Worm (Caenorhabditis elegans): ENCODE measurements around the gene glrx-3.

Gene glrx-3

DNA sequence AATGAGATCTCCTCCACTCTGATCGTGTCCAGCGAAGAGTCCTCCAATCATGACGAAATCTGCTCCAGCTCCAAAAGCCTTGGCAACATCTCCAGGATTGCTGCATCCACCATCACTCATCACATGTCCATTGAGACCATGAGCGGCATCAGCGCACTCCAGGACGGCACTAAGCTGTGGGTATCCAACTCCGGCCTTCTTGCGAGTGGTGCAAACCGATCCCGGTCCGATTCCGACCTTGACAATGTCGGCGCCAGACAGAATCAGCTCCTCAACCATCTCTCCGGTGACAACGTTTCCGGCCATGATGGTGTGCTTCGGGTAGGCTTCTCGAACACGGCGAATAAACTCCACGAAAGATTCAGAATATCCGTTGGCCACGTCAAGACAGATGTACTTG, 29.4 kb upstream of the glrx-3 start:
- TF ChIP-seq xbp-1 (tag; optimal IDR thresholded peaks at IDR 0.05) (no peak), lir-3 (tag; optimal IDR thresholded peaks at IDR 0.05; ENCODE audit: poor library complexity) (no peak), alr-1 (tag; optimal IDR thresholded peaks at IDR 0.05; ENCODE audit: borderline replicate concordance) (peak; percentile 81)

DNA sequence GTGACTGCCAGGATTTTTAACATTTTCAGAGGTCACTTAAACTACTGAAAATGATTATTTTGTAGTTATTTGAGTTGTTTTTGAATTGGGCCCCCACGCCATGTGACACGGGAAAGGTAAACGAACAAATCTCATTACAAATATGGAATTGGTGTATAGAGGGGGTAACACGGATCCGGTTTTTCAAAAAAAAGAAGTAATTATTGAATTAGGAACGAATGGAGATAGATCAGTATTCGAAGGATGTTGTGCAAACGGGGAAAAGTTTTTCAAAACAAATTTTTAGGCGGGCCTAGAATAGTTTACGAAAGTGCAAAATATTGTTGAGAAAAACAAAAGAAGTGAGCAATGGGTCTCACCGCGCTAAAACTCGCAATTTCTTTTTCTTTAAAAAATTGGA, 25.3 kb upstream of the glrx-3 start, which contains the start of gene F32D1.11:
Gene F32D1.11, minus strand, starts transcription at position 101 of the 400 bp plus-strand sequence.
- no peak for TF ChIP-seq efl-1 (optimal IDR thresholded peaks at IDR 0.05)
- peak in 1 of 2 experiments; percentile 26 for TF ChIP-seq efl-1 (GFP tag; optimal IDR thresholded peaks at IDR 0.05 in 1 of 2)
- TF ChIP-seq hpl-2 (GFP tag; optimal IDR thresholded peaks at IDR 0.05) = no peak

DNA sequence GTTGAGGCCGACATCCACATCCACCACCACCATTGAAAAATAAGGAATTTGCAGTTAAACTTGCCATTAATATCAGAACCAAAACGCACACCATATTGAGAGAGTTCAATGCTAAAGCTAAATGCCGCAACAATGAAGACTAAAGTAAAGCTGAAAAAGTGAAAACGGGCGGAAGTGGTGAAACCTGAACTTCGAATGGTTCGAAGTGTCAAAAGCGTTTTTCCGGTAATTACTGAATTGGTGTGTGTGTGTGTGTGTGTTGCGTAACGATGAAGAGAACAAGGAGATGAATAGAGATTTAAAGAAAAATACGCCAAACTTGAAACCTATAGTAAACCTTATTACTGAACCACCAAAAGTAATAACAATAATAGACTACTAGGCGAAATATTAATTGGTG, 23.4 kb upstream of the glrx-3 start, which contains the start of gene grl-13:
Gene grl-13, minus strand, starts transcription at position 101 of the 400 bp plus-strand sequence.
- TF ChIP-seq ceh-90 (tag; optimal IDR thresholded peaks at IDR 0.05) (no peak), snpc-4 (tag; optimal IDR thresholded peaks at IDR 0.05) (no peak), ztf-11 (tag; optimal IDR thresholded peaks at IDR 0.05) (no peak), zip-4 (GFP tag; optimal IDR thresholded peaks at IDR 0.05) (no peak), hlh-17 (GFP tag; optimal IDR thresholded peaks at IDR 0.05; ENCODE audit: borderline replicate concordance) (no peak), ceh-82 (tag; optimal IDR thresholded peaks at IDR 0.05) (no peak), rnt-1 (tag; optimal IDR thresholded peaks at IDR 0.05) (no peak), unc-30 (tag; optimal IDR thresholded peaks at IDR 0.05) (no peak), lin-39 (tag; optimal IDR thresholded peaks at IDR 0.05) (no peak), nhr-28 (tag; optimal IDR thresholded peaks at IDR 0.05) (no peak), zag-1 (tag; optimal IDR thresholded peaks at IDR 0.05) (no peak), F16B12.6 (tag; optimal IDR thresholded peaks at IDR 0.05) (no peak), nhr-47 (tag; optimal IDR thresholded peaks at IDR 0.05) (no peak), lsy-2 (tag; optimal IDR thresholded peaks at IDR 0.05) (no peak), elt-3 (tag; optimal IDR thresholded peaks at IDR 0.05) (no peak), lir-3 (tag; optimal IDR thresholded peaks at IDR 0.05; ENCODE audit: poor library complexity) (no peak), jun-1 (tag; optimal IDR thresholded peaks at IDR 0.05) (no peak)

DNA sequence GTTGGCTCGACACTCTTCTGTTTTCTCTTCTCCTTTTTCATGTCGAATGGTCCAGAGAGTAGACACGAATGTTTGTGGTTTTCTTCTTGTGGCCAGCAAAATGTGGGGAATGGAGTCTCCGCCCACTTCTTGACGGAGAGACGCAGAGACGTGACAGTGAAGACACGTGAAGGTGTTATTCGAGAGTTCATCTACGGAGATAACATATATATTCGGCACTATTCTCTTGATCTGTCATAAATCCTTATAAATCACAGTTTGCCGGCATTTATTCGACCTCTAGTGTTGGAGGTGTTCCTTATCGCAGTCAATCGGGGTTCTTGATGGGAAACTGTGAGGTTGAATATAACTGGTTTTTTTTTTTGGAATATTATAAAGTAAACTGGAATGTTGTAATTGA, 20.4 kb upstream of the glrx-3 start, which contains the start of gene F32D1.3:
Gene F32D1.3, minus strand, starts transcription at position 65 of the 400 bp plus-strand sequence.
- TF ChIP-seq alr-1 (tag; optimal IDR thresholded peaks at IDR 0.05; ENCODE audit: borderline replicate concordance) = no peak
- TF ChIP-seq mep-1 (tag; optimal IDR thresholded peaks at IDR 0.05) = no peak
- no peak for TF ChIP-seq lin-14 (GFP tag; optimal IDR thresholded peaks at IDR 0.05)
- TF ChIP-seq nhr-47 (tag; optimal IDR thresholded peaks at IDR 0.05) = no peak
- no peak for TF ChIP-seq grh-1 (GFP tag; IDR thresholded peaks at IDR 0.05)
- TF ChIP-seq blmp-1 (tag; optimal IDR thresholded peaks at IDR 0.05) = peak; percentile 12
- TF ChIP-seq egl-27 (tag; optimal IDR thresholded peaks at IDR 0.05) = no peak
- no peak for TF ChIP-seq dpl-1 (GFP tag; optimal IDR thresholded peaks at IDR 0.05)

DNA sequence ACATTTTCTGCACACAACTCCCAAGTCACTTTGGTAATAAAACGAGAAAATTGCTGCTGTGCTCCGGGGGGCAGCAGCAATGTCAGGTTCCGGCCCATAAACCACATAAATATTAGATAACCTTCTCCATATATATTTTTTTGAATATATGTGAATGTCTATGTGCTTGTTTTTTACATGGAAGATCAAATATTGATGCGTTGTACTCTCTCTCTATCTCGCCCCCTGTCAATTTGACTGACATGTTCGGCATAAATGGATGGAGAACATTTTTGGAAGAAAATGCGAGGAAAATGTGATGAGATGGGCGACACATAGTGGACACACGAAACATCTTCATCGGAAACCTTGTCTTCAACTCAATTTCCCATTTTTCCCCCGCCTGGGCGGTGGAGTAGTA, 18.9 kb upstream of the glrx-3 start:
- TF ChIP-seq unc-98 (GFP tag; IDR thresholded peaks at IDR 0.05) (no peak), lin-14 (GFP tag; optimal IDR thresholded peaks at IDR 0.05) (peak; percentile 46), sox-4 (tag; optimal IDR thresholded peaks at IDR 0.05) (no peak), lin-13 (GFP tag; optimal IDR thresholded peaks at IDR 0.05) (no peak)

DNA sequence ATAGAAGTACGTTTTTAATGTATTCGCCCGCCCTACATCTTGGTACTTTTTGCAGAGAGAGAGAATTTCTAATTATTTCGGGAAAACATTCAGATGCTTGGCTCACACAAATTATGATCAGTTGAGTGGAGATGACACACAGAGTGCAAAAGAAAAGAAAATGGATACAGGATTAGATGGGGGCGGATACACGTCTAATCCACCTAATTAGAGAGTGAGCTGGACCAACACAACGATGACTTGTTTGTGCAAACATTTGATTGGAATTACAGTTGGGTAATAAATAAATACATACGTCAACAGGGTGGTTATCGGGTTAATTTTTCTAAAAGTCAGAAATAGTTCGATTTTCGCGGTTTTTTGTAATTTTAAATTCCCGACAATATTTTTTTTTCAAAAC, 18.0 kb upstream of the glrx-3 start:
- no peak for TF ChIP-seq hlh-4 (tag; optimal IDR thresholded peaks at IDR 0.05)
- TF ChIP-seq lin-14 (GFP tag; optimal IDR thresholded peaks at IDR 0.05) = peak; percentile 37
- TF ChIP-seq nhr-71 (tag; optimal IDR thresholded peaks at IDR 0.05) = no peak
- TF ChIP-seq snpc-4 (tag; optimal IDR thresholded peaks at IDR 0.05) = no peak
- TF ChIP-seq dsc-1 (tag; optimal IDR thresholded peaks at IDR 0.05) = peak; percentile 74

Measured in whole organism, L1 larva.